Fruit fly (Drosophila melanogaster) whole organism, embryonic: ENCODE measurements around the gene Snapin.

Experiments used
- Atf-2 ChIP-seq: fragments of 200-800 bp; sonication (Bioruptor generic); optimal IDR thresholded peaks from 2 replicates; lab custom pipeline; 2016; ENCODE audit warnings: missing biosample characterization, missing genetic modification characterization
- Atf3 ChIP-seq: fragments of 200-800 bp; sonication (Bioruptor generic); optimal IDR thresholded peaks from 3 replicates; lab custom pipeline; 2016; ENCODE audit warnings: missing biosample characterization, missing genetic modification characterization
- Awh ChIP-seq: fragments of 200-800 bp; sonication (Bioruptor generic); IDR thresholded peaks from 2 replicates; pipeline ENCODE4, ENCODE4 v1.3.6; 2022; ENCODE audit warnings: missing biosample characterization, missing genetic modification characterization
- BEAF-32 ChIP-seq: fragments of 200-800 bp; sonication (Bioruptor generic); optimal IDR thresholded peaks from 3 replicates; lab custom pipeline; 2017; ENCODE audit warnings: missing biosample characterization, missing genetic modification characterization, mild to moderate bottlenecking, moderate library complexity, missing genetic modification reagents
- Blimp-1 ChIP-seq: fragments of 200-800 bp; sonication (Bioruptor generic); optimal IDR thresholded peaks from 3 replicates; lab custom pipeline; 2018; ENCODE audit warnings: missing biosample characterization, missing genetic modification characterization, mild to moderate bottlenecking, moderate library complexity, missing genetic modification reagents
- CG10274 ChIP-seq: fragments of 200-800 bp; sonication (Bioruptor generic); optimal IDR thresholded peaks from 3 replicates; lab custom pipeline; 2017; ENCODE audit warnings: missing biosample characterization, mild to moderate bottlenecking, missing genetic modification characterization
- CG10565 ChIP-seq: fragments of 200-800 bp; sonication (Bioruptor generic); optimal IDR thresholded peaks from 3 replicates; lab custom pipeline; 2016; ENCODE audit warnings: missing biosample characterization, mild to moderate bottlenecking, missing genetic modification characterization
- CG1233 ChIP-seq: fragments of 200-800 bp; sonication (Bioruptor generic); optimal IDR thresholded peaks from 4 replicates; lab custom pipeline; 2018; ENCODE audit warnings: missing biosample characterization, mild to moderate bottlenecking, missing genetic modification characterization
- CG12744 ChIP-seq: fragments of 200-800 bp; sonication (Bioruptor generic); optimal IDR thresholded peaks from 2 replicates; lab custom pipeline; 2016; ENCODE audit warnings: missing biosample characterization, missing genetic modification characterization
- CG13287 ChIP-seq: fragments of 200-800 bp; sonication (Bioruptor generic); IDR thresholded peaks from 2 replicates; pipeline ENCODE4 v1.3.6; 2022; ENCODE audit warnings: missing biosample characterization, missing genetic modification characterization; ENCODE audit not compliant: partially characterized antibody
- CG14014 ChIP-seq: fragments of 200-800 bp; sonication (Bioruptor generic); IDR thresholded peaks from 2 replicates; pipeline ENCODE4 v1.3.6; 2022; ENCODE audit warnings: missing biosample characterization, missing genetic modification characterization
- CG1602 ChIP-seq: fragments of 200-800 bp; sonication (Bioruptor generic); optimal IDR thresholded peaks from 3 replicates; lab custom pipeline; 2016; ENCODE audit warnings: missing biosample characterization, missing genetic modification characterization
- CG17802 ChIP-seq: fragments of 200-800 bp; sonication (Bioruptor generic); optimal IDR thresholded peaks from 2 replicates; lab custom pipeline; 2018; ENCODE audit warnings: missing biosample characterization, mild to moderate bottlenecking, missing genetic modification characterization, moderate library complexity
- CG18011 ChIP-seq: fragments of 200-800 bp; sonication (Bioruptor generic); optimal IDR thresholded peaks from 2 replicates; lab custom pipeline; 2017; ENCODE audit warnings: missing biosample characterization, missing genetic modification characterization, mild to moderate bottlenecking, moderate library complexity, missing genotype
- CG1832 ChIP-seq: fragments of 200-800 bp; sonication (Bioruptor generic); optimal IDR thresholded peaks from 2 replicates; lab custom pipeline; 2017; ENCODE audit warnings: missing biosample characterization, mild to moderate bottlenecking, missing genetic modification characterization, inconsistent platforms
- CG2120 ChIP-seq: fragments of 200-800 bp; sonication (Bioruptor generic); optimal IDR thresholded peaks from 3 replicates; lab custom pipeline; 2016; ENCODE audit warnings: missing biosample characterization, missing genetic modification characterization
- CG2712 ChIP-seq: fragments of 200-800 bp; optimal IDR thresholded peaks from 3 replicates; lab custom pipeline; 2019; ENCODE audit warnings: missing biosample characterization, mild to moderate bottlenecking, missing genetic modification characterization, moderate library complexity
- CG30431 ChIP-seq: fragments of 200-800 bp; sonication (Bioruptor generic); optimal IDR thresholded peaks from 2 replicates; lab custom pipeline; 2017; ENCODE audit warnings: missing biosample characterization, missing genetic modification characterization
- CG3838 ChIP-seq: fragments of 200-800 bp; sonication (Bioruptor generic); optimal IDR thresholded peaks from 3 replicates; lab custom pipeline; 2016; ENCODE audit warnings: missing biosample characterization, missing genetic modification characterization
- CG4328 ChIP-seq: fragments of 200-800 bp; sonication (Bioruptor generic); optimal IDR thresholded peaks from 3 replicates; lab custom pipeline; 2017; ENCODE audit warnings: missing biosample characterization, missing genetic modification reagents, missing genetic modification characterization
- CG43689 ChIP-seq: fragments of 200-800 bp; sonication (Bioruptor generic); IDR thresholded peaks from 2 replicates; pipeline ENCODE4 v1.3.6; 2022; ENCODE audit warnings: missing biosample characterization, missing genetic modification characterization
- CG4730 ChIP-seq: fragments of 200-800 bp; sonication (Bioruptor generic); IDR thresholded peaks from 2 replicates; pipeline ENCODE4 v1.3.6; 2022; ENCODE audit warnings: missing biosample characterization, missing genetic modification characterization
- CG9932 ChIP-seq: fragments of 200-800 bp; sonication (Bioruptor generic); IDR thresholded peaks from 2 replicates; pipeline ENCODE4 v1.3.6; 2022; ENCODE audit warnings: missing biosample characterization, missing genetic modification characterization
- Deaf1 ChIP-seq: fragments of 200-800 bp; optimal IDR thresholded peaks from 3 replicates; lab custom pipeline; 2019; ENCODE audit warnings: missing biosample characterization, mild to moderate bottlenecking, missing genetic modification characterization, moderate library complexity
- Doc2 ChIP-seq: fragments of 200-800 bp; sonication (Bioruptor generic); IDR thresholded peaks from 2 replicates; pipeline ENCODE4 v1.3.6; 2022; ENCODE audit warnings: missing biosample characterization, missing genetic modification characterization
- Dp ChIP-seq: fragments of 200-800 bp; sonication (Bioruptor generic); optimal IDR thresholded peaks from 2 replicates; lab custom pipeline; 2018; ENCODE audit warnings: missing biosample characterization, mild to moderate bottlenecking, missing genetic modification characterization, moderate library complexity
- Dref ChIP-seq: fragments of 200-800 bp; sonication (Bioruptor generic); IDR thresholded peaks from 2 replicates; pipeline ENCODE4 v1.3.6; 2022; ENCODE audit warnings: missing biosample characterization, missing genetic modification characterization
- Eip74EF ChIP-seq, 2 experiments: fragments of 200-800 bp in 1 of 2; fragments of >200 bp in 1 of 2; sonication (Bioruptor generic) in 1 of 2; optimal IDR thresholded peaks; 2 replicates each; lab custom pipeline; 2017 to 2019; ENCODE audit warnings: missing biosample characterization in 2 of 2, missing genetic modification characterization in 2 of 2, mild to moderate bottlenecking in 1 of 2, moderate library complexity in 1 of 2
- Elba2 ChIP-seq: fragments of 200-800 bp; sonication (Bioruptor generic); optimal IDR thresholded peaks from 3 replicates; lab custom pipeline; 2016; ENCODE audit warnings: missing biosample characterization, missing genetic modification characterization
- GATAe ChIP-seq: fragments of 200-800 bp; sonication (Bioruptor generic); conservative IDR thresholded peaks from 2 replicates; pipeline ENCODE4 v1.3.6; 2022; ENCODE audit warnings: missing biosample characterization, missing genetic modification characterization
- HmgZ ChIP-seq: fragments of 200-800 bp; sonication (Bioruptor generic); optimal IDR thresholded peaks from 2 replicates; lab custom pipeline; 2018; ENCODE audit warnings: missing biosample characterization, mild to moderate bottlenecking, missing genetic modification characterization
- Med ChIP-seq: fragments of 200-800 bp; sonication (Bioruptor generic); peaks from one replicate; lab custom pipeline; 2016; ENCODE audit warnings: missing biosample characterization, missing genetic modification characterization, mild to moderate bottlenecking, inconsistent platforms, moderate library complexity
- NFAT ChIP-seq: fragments of 200-800 bp; sonication (Bioruptor generic); IDR thresholded peaks from 2 replicates; pipeline ENCODE4 v1.3.6; 2022; ENCODE audit warnings: missing biosample characterization, missing genetic modification characterization
- Ssrp ChIP-seq: fragments of 200-800 bp; sonication (Bioruptor generic); optimal IDR thresholded peaks from 2 replicates; lab custom pipeline; 2018; ENCODE audit warnings: missing biosample characterization, mild to moderate bottlenecking, missing genetic modification characterization, moderate library complexity
- ara ChIP-seq: fragments of 200-800 bp; sonication (Bioruptor generic); IDR thresholded peaks from 2 replicates; pipeline ENCODE4 v1.3.6; 2022; ENCODE audit warnings: missing biosample characterization, missing genetic modification characterization
- az2 ChIP-seq: fragments of 200-800 bp; sonication (Bioruptor generic); optimal IDR thresholded peaks from 3 replicates; lab custom pipeline; 2016; ENCODE audit warnings: missing biosample characterization, missing genetic modification characterization
- chm ChIP-seq: fragments of 200-800 bp; sonication (Bioruptor generic); IDR thresholded peaks from 2 replicates; pipeline ENCODE4 v1.3.6; 2022; ENCODE audit warnings: missing biosample characterization, missing genetic modification characterization
- dpn ChIP-seq, 2 experiments: fragments of 200-800 bp; sonication (Bioruptor generic); optimal IDR thresholded peaks; 3 replicates each; lab custom pipeline; 2016; ENCODE audit warnings: missing biosample characterization in 2 of 2, missing genetic modification characterization in 2 of 2
- emc ChIP-seq: fragments of 200-800 bp; sonication (Bioruptor generic); optimal IDR thresholded peaks from 2 replicates; lab custom pipeline; 2016; ENCODE audit warnings: missing biosample characterization, missing genetic modification characterization
- hb ChIP-seq: fragments of 200-800 bp; sonication (Bioruptor generic); IDR thresholded peaks from 3 replicates; pipeline ENCODE4 v1.3.6; 2022; ENCODE audit warnings: missing biosample characterization, missing genetic modification characterization; ENCODE audit not compliant: partially characterized antibody
- lmd ChIP-seq: fragments of 200-800 bp; sonication (Bioruptor generic); IDR thresholded peaks from 2 replicates; pipeline ENCODE4 v1.3.6; 2022; ENCODE audit warnings: missing biosample characterization, missing genetic modification characterization
- mam ChIP-seq: fragments of 200-800 bp; sonication (Bioruptor generic); optimal IDR thresholded peaks from 3 replicates; lab custom pipeline; 2016; ENCODE audit warnings: missing biosample characterization, missing genetic modification characterization
- onecut ChIP-seq: fragments of 200-800 bp; sonication (Bioruptor generic); IDR thresholded peaks from 2 replicates; pipeline ENCODE4 v1.3.6; 2022; ENCODE audit warnings: missing biosample characterization, missing genetic modification characterization
- pum ChIP-seq: fragments of 200-800 bp; sonication (Bioruptor generic); optimal IDR thresholded peaks from 2 replicates; lab custom pipeline; 2016; ENCODE audit warnings: missing biosample characterization, missing genetic modification characterization
- sc ChIP-seq, 3 experiments: fragments of >200 bp in 2 of 3; fragments of 200-800 bp in 1 of 3; sonication (Bioruptor generic) in 1 of 3; optimal IDR thresholded peaks; 2 replicates in 2 of 3; 3 replicates in 1 of 3; lab custom pipeline; 2017; ENCODE audit warnings: mild to moderate bottlenecking in 1 of 3, missing biosample characterization in 1 of 3, missing genetic modification characterization in 1 of 3, missing genetic modification reagents in 1 of 3
- tin ChIP-seq: fragments of 200-800 bp; sonication (Bioruptor generic); optimal IDR thresholded peaks from 3 replicates; lab custom pipeline; 2016; ENCODE audit warnings: missing biosample characterization, missing genetic modification characterization
- twi ChIP-seq: fragments of 200-800 bp; optimal IDR thresholded peaks from 2 replicates; lab custom pipeline; 2019; ENCODE audit warnings: missing biosample characterization, mild to moderate bottlenecking, missing genetic modification characterization, moderate library complexity
- unc-4 ChIP-seq: fragments of 200-800 bp; sonication (Bioruptor generic); IDR thresholded peaks from 2 replicates; pipeline ENCODE4 v1.3.6; 2022; ENCODE audit warnings: missing biosample characterization, missing genetic modification characterization; ENCODE audit not compliant: partially characterized antibody
- wdn ChIP-seq: fragments of 200-800 bp; sonication (Bioruptor generic); IDR thresholded peaks from 2 replicates; pipeline ENCODE4 v1.3.6; 2022; ENCODE audit warnings: missing biosample characterization, missing genetic modification characterization
- zen ChIP-seq: fragments of 200-800 bp; sonication (Bioruptor generic); optimal IDR thresholded peaks from 3 replicates; lab custom pipeline; 2018; ENCODE audit warnings: missing biosample characterization, mild to moderate bottlenecking, missing genetic modification characterization, moderate library complexity

The Snapin gene

dm6 chr2L:2751904-2752459, 7.5 kb downstream of the Snapin start, which contains the start of gene Bacc (continued):
- no peak for TF ChIP-seq Dref
- peak; percentile 21 for TF ChIP-seq CG17802 (tag; lab: Kevin White, UChicago)
- TF ChIP-seq CG13287 (GFP tag; lab: Robert Waterston, UW) = no peak
- no peak for TF ChIP-seq CG4730 (GFP tag; lab: Robert Waterston, UW)
- no peak for TF ChIP-seq BEAF-32 (GFP tag; lab: Kevin White, UChicago)
- TF ChIP-seq CG4328 (GFP tag; lab: Kevin White, UChicago) = peak; percentile 83
- peak; percentile 64 for TF ChIP-seq CG3838 (GFP tag; lab: Kevin White, UChicago)
- peak; percentile 86 for TF ChIP-seq CG10274
- peak; percentile 73 for TF ChIP-seq emc (GFP tag; lab: Kevin White, UChicago)
- peak; percentile 67 for TF ChIP-seq CG1602 (GFP tag; lab: Kevin White, UChicago)
- peak; percentile 38 for TF ChIP-seq twi (tag; lab: Kevin White, UChicago)
- peak; percentile 88 for TF ChIP-seq CG2712 (tag; lab: Kevin White, UChicago)
- peak; percentile 97 for TF ChIP-seq Med (GFP tag; lab: Kevin White, UChicago)
- peak; percentile 80 for TF ChIP-seq CG18011
- no peak for TF ChIP-seq GATAe (GFP tag; lab: Robert Waterston, UW)
- TF ChIP-seq HmgZ (tag; lab: Kevin White, UChicago) = peak; percentile 62
- TF ChIP-seq Blimp-1 = peak; percentile 82
- no peak for TF ChIP-seq unc-4 (GFP tag; lab: Robert Waterston, UW)
- TF ChIP-seq onecut = peak; percentile 65; the same call in 1 of the 2 replicates
- TF ChIP-seq wdn (GFP tag; lab: Robert Waterston, UW) = no peak
- peak; percentile 70 for TF ChIP-seq pum (GFP tag; lab: Kevin White, UChicago)
- TF ChIP-seq lmd (GFP tag; lab: Robert Waterston, UW) = no peak
- no peak for TF ChIP-seq CG14014 (GFP tag; lab: Robert Waterston, UW)
- TF ChIP-seq Atf3 (GFP tag; lab: Kevin White, UChicago) = peak; percentile 46
- no peak for TF ChIP-seq Deaf1 (tag; lab: Kevin White, UChicago)
- TF ChIP-seq zen = peak; percentile 45
- no peak for TF ChIP-seq Eip74EF (GFP tag; optimal IDR thresholded peaks at IDR 0.05; lab: Kevin White, UChicago)
- peak; percentile 65 for TF ChIP-seq CG10565 (GFP tag; lab: Kevin White, UChicago)
- no peak for TF ChIP-seq CG43689
- TF ChIP-seq CG1233 (GFP tag; lab: Kevin White, UChicago) = peak; percentile 84
- no peak for TF ChIP-seq sc (optimal IDR thresholded peaks at IDR 0.05; lab: Kevin White, UChicago)
- peak; percentile 79 for TF ChIP-seq sc (GFP tag; optimal IDR thresholded peaks at IDR 0.05; lab: Kevin White, UChicago)
- TF ChIP-seq CG1832 (GFP tag; lab: Kevin White, UChicago) = no peak
- no peak for TF ChIP-seq Dp (GFP tag; lab: Kevin White, UChicago)
- no peak for TF ChIP-seq ara (GFP tag; lab: Robert Waterston, UW)
- peak; percentile 84 for TF ChIP-seq CG30431 (GFP tag; lab: Kevin White, UChicago)
- no peak for TF ChIP-seq Elba2
- no peak for TF ChIP-seq Awh (GFP tag; lab: Robert Waterston, UW)
- TF ChIP-seq az2 (GFP tag; lab: Kevin White, UChicago) = peak; percentile 84
- TF ChIP-seq CG2120 (GFP tag; lab: Kevin White, UChicago) = peak; percentile 94
- peak; percentile 87 to 91 for TF ChIP-seq dpn (GFP tag; optimal IDR thresholded peaks at IDR 0.05; lab: Kevin White, UChicago)
- TF ChIP-seq NFAT (GFP tag; lab: Robert Waterston, UW) = no peak
- TF ChIP-seq Ssrp (tag; lab: Kevin White, UChicago) = peak; percentile 81
- peak; percentile 91 for TF ChIP-seq Atf-2
- no peak for TF ChIP-seq hb (GFP tag; lab: Robert Waterston, UW)
- TF ChIP-seq mam (GFP tag; lab: Kevin White, UChicago) = peak; percentile 87
- TF ChIP-seq tin (GFP tag; lab: Kevin White, UChicago) = peak; percentile 80
- no peak for TF ChIP-seq Doc2 (GFP tag; lab: Robert Waterston, UW)
- TF ChIP-seq CG9932 = no peak
- TF ChIP-seq chm (GFP tag; lab: Robert Waterston, UW) = no peak
- peak; percentile 65 for TF ChIP-seq CG12744
